Fruit fly (Drosophila melanogaster): ENCODE measurements around the gene CG32240.

The CG32240 gene

DNA sequence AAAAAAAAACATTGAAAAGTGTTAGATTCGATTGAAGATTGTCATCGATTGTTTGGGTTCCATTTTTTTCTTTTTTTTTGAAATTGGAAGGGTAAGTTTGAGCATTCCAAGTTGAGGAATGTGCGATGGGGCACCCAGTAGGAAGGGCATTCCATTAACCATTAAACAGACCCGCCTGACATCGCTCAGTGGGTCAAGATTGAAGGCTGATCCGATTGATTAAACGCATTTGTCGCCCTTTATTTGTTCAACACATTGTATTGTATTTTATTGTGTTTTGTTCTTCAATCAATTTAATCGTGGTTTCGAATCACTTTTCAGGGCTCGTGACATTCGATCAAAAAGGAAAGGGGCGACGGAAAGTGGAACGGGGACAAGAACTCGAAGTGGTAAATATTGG lies 40.4 kb downstream of the CG32240 start:
- TF ChIP-seq dsx (GFP tag; optimal IDR thresholded peaks at IDR 0.05; ENCODE audit: poor library complexity, severe bottlenecking): peak; percentile 59
- TF ChIP-seq svp (GFP tag): peak; percentile 82
- no peak for TF ChIP-seq CG3919 (GFP tag; optimal IDR thresholded peaks at IDR 0.05)
- no peak for TF ChIP-seq CG32006 (GFP tag; optimal IDR thresholded peaks at IDR 0.05)

dm6 chr3L:4340227-4340626 lies 41.2 kb downstream of the CG32240 start:
- TF ChIP-seq ss (GFP tag; optimal IDR thresholded peaks at IDR 0.05): no peak
- no peak for TF ChIP-seq Blimp-1 (GFP tag; optimal IDR thresholded peaks at IDR 0.05)
- TF ChIP-seq svp (GFP tag): peak; percentile 91
- TF ChIP-seq Eip78C (GFP tag): peak; percentile 8

- TF ChIP-seq Eip78C (GFP tag) (peak; percentile 45), Ets21C (GFP tag; optimal IDR thresholded peaks at IDR 0.05) (no peak), Lpt (GFP tag; optimal IDR thresholded peaks at IDR 0.05) (no peak), Hr4 (GFP tag; optimal IDR thresholded peaks at IDR 0.05) (peak; percentile 20), CG6276 (GFP tag; optimal IDR thresholded peaks at IDR 0.05) (peak; percentile 16), CG8119 (GFP tag; IDR thresholded peaks at IDR 0.05) (0 out of 3 replicates have a peak, but pooled peaks have one; percentile 27), eg (GFP tag; IDR thresholded peaks at IDR 0.05) (peak; percentile 65)
Measured at dm6 chr3L:4339525-4339924, 41.9 kb downstream of the CG32240 start.

DNA sequence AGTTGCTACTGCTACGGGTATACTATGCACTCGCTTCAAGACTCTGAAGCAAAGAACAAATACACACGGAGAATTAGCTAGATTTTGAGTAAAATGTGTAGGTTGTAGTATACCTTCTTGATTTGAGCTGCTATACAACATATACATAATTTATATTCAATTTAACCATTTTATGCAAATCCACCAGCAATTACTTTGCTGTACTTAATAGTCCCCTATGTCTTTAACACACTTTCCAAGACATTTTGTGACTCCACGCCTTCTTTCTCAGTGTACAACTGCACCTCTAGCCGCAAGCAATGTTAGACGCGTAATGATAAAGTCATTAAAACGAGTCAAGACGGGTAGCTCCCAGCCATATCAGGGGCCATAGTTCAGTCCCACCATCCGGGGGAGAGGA lies 44.8 kb downstream of the CG32240 start:
- TF ChIP-seq CG4318 (GFP tag; optimal IDR thresholded peaks at IDR 0.05): peak; percentile 31
- TF ChIP-seq CG15336 (GFP tag; IDR thresholded peaks at IDR 0.05): peak; percentile 74
- TF ChIP-seq dsx (GFP tag; optimal IDR thresholded peaks at IDR 0.05; ENCODE audit: poor library complexity, severe bottlenecking): no peak
- TF ChIP-seq Hr4 (GFP tag; optimal IDR thresholded peaks at IDR 0.05): peak; percentile 10
- TF ChIP-seq CG10669 (GFP tag; optimal IDR thresholded peaks at IDR 0.05): peak; percentile 51
- peak; percentile 5 for TF ChIP-seq CG16779 (tag; optimal IDR thresholded peaks at IDR 0.05)
- TF ChIP-seq pdm3 (GFP tag; optimal IDR thresholded peaks at IDR 0.05): peak; percentile 14
- TF ChIP-seq CG3919 (GFP tag; optimal IDR thresholded peaks at IDR 0.05): peak; percentile 31
- peak; percentile 24 for TF ChIP-seq CG7368 (GFP tag; optimal IDR thresholded peaks at IDR 0.05)
- peak; percentile 55; the same call in 2 of the 3 replicates for TF ChIP-seq CG8119 (GFP tag; IDR thresholded peaks at IDR 0.05)
- TF ChIP-seq CG10631 (GFP tag; optimal IDR thresholded peaks at IDR 0.05): no peak
- TF ChIP-seq Ets96B (tag; optimal IDR thresholded peaks at IDR 0.05): peak; percentile 46
- TF ChIP-seq Lpt (GFP tag; optimal IDR thresholded peaks at IDR 0.05): peak; percentile 11
- peak; percentile 57 for TF ChIP-seq spab (GFP tag; optimal IDR thresholded peaks at IDR 0.05)
- TF ChIP-seq CG31627 (GFP tag; optimal IDR thresholded peaks at IDR 0.05): no peak
- TF ChIP-seq CG6163 (GFP tag; IDR thresholded peaks at IDR 0.05): peak; percentile 47; the same call in 2 of the 3 replicates
- TF ChIP-seq Met (GFP tag; optimal IDR thresholded peaks at IDR 0.05): no peak
- 0 out of 2 replicates have a peak, but pooled peaks have one; percentile 26 for TF ChIP-seq CG11294 (GFP tag; IDR thresholded peaks at IDR 0.05)
- TF ChIP-seq Gug (GFP tag; IDR thresholded peaks at IDR 0.05): peak; percentile 34; the same call in 1 of the 2 replicates
- peak; percentile 67 for TF ChIP-seq Eip78C (GFP tag)
- TF ChIP-seq eg (GFP tag; IDR thresholded peaks at IDR 0.05): peak; percentile 73
- peak; percentile 64 for TF ChIP-seq CG32006 (GFP tag; optimal IDR thresholded peaks at IDR 0.05)
- TF ChIP-seq Sox14 (GFP tag; optimal IDR thresholded peaks at IDR 0.05): no peak
- peak; percentile 28 for TF ChIP-seq CG11762 (GFP tag; optimal IDR thresholded peaks at IDR 0.05; ENCODE audit: insufficient read depth)
- TF ChIP-seq achi (GFP tag; optimal IDR thresholded peaks at IDR 0.05): no peak
- TF ChIP-seq CG6276 (GFP tag; optimal IDR thresholded peaks at IDR 0.05): peak; percentile 88
- TF ChIP-seq Ets21C (GFP tag; optimal IDR thresholded peaks at IDR 0.05): no peak
- TF ChIP-seq CG3032 (tag; optimal IDR thresholded peaks at IDR 0.05): peak; percentile 39
- peak in 1 of 2 experiments; percentile 10 for TF ChIP-seq ss (GFP tag; optimal IDR thresholded peaks at IDR 0.05)
- peak; percentile 74 for TF ChIP-seq CG6808 (GFP tag; optimal IDR thresholded peaks at IDR 0.05)
- peak; percentile 46 for TF ChIP-seq CG9139 (GFP tag; optimal IDR thresholded peaks at IDR 0.05)
- TF ChIP-seq CG8632 (GFP tag; optimal IDR thresholded peaks at IDR 0.05): no peak
